Fruit fly (Drosophila melanogaster): ENCODE measurements around the gene CG18787.

Gene CG18787

DNA sequence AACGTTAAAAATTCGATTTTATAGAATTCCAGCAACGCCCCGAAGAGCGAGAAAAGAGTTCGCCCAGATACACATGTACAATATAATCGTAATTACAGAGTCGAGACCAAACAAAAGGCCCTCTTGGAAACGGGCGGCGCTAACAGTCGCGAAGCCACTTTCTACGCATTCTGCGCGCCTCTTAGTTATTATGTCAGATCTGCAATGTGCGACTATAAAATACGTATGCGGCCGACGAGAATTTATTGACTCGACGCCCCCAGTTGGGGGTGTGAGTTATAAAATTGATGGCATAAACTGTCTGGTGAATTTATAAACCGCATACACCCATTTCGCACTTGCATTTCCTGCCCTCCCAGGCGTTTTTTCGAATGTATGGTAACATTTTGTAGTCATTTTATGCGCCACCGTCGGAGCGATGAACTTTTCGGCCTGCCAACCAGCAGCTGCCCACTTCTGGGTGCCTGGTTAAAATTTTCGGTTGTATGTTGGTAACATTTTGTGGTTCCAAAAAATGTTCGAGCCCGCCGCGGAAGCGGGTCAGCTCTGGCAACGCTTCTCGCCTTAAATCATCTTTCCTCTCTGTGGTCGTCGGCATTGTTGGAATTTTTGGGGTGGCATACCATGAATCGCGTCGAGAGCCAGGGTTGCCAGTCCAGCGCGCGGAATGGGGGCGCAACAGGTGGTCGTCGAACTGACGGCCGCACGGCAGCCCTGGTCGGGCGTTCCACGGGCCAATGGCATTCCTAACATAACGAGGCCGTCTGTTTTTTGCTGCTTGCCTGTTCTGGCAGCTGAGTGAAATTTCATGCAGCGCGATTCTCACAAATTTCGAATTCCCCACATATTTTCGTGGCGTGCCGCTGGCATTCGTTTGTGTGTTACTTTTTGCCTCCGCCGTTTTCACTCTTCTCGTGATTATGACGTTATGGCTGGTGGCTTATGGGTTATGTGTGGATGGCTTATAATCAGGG lies 12.8 kb upstream of the CG18787 start (continued):
- TF ChIP-seq CG17359 (tag; optimal IDR thresholded peaks at IDR 0.05) (peak; percentile 73), ro (GFP tag; IDR thresholded peaks at IDR 0.05) (no peak), CG15073 (GFP tag; optimal IDR thresholded peaks at IDR 0.05) (no peak), CG13123 (GFP tag; optimal IDR thresholded peaks at IDR 0.05) (no peak), Side (GFP tag; optimal IDR thresholded peaks at IDR 0.05) (peak; percentile 85), CG17612 (GFP tag; IDR thresholded peaks at IDR 0.05) (no peak), nau (GFP tag; optimal IDR thresholded peaks at IDR 0.05) (no peak), ap (GFP tag; IDR thresholded peaks at IDR 0.05) (no peak), Meics (GFP tag; optimal IDR thresholded peaks at IDR 0.05) (peak; percentile 83), CG7271 (tag; optimal IDR thresholded peaks at IDR 0.05) (peak; percentile 30), gem (tag; optimal IDR thresholded peaks at IDR 0.05) (peak; percentile 65), Abd-B (GFP tag; optimal IDR thresholded peaks at IDR 0.05) (peak; percentile 56), sisA (GFP tag; IDR thresholded peaks at IDR 0.05) (no peak), gsb-n (tag; optimal IDR thresholded peaks at IDR 0.05) (no peak), CG15479 (GFP tag; optimal IDR thresholded peaks at IDR 0.05) (peak; percentile 90), CG30431 (GFP tag; optimal IDR thresholded peaks at IDR 0.05) (peak; percentile 0), ewg (GFP tag; optimal IDR thresholded peaks at IDR 0.05) (peak; percentile 48), Hr39 (optimal IDR thresholded peaks at IDR 0.05) (no peak), CG17829 (tag; optimal IDR thresholded peaks at IDR 0.05) (peak; percentile 98), zen2 (GFP tag; IDR thresholded peaks at IDR 0.05; ENCODE audit: partially characterized antibody) (no peak), slp2 (GFP tag; optimal IDR thresholded peaks at IDR 0.05) (peak; percentile 21), CG33213 (GFP tag; optimal IDR thresholded peaks at IDR 0.05) (peak; percentile 91), ash1 (GFP tag; optimal IDR thresholded peaks at IDR 0.05) (peak; percentile 83), caup (GFP tag; optimal IDR thresholded peaks at IDR 0.05; ENCODE audit: severe bottlenecking) (peak; percentile 81), NFAT (GFP tag; IDR thresholded peaks at IDR 0.05) (no peak), Sry-β (GFP tag; optimal IDR thresholded peaks at IDR 0.05) (peak; percentile 19), CG11560 (tag; IDR thresholded peaks at IDR 0.05) (no peak), Mrtf (GFP tag; IDR thresholded peaks at IDR 0.05) (no peak), scrt (GFP tag; optimal IDR thresholded peaks at IDR 0.05) (no peak), nerfin-1 (tag; optimal IDR thresholded peaks at IDR 0.05) (peak; percentile 100), ERR (GFP tag; optimal IDR thresholded peaks at IDR 0.05) (peak; percentile 87), CG43689 (GFP tag; IDR thresholded peaks at IDR 0.05) (no peak), CkIIα-i1 (GFP tag; IDR thresholded peaks at IDR 0.05) (no peak), shn (GFP tag; optimal IDR thresholded peaks at IDR 0.05) (peak; percentile 87), CG8944 (GFP tag; optimal IDR thresholded peaks at IDR 0.05) (peak; percentile 57), tll (GFP tag; optimal IDR thresholded peaks at IDR 0.05) (peak in 1 of 2 experiments; percentile 98), h (optimal IDR thresholded peaks at IDR 0.05) (no peak), salm (tag; optimal IDR thresholded peaks at IDR 0.05) (peak; percentile 82), zen (tag; optimal IDR thresholded peaks at IDR 0.05) (peak; percentile 31), CG4404 (GFP tag; IDR thresholded peaks at IDR 0.05) (no peak), CG11504 (tag; optimal IDR thresholded peaks at IDR 0.05) (peak; percentile 80), gfzf (GFP tag; optimal IDR thresholded peaks at IDR 0.05) (peak; percentile 15), Camta (GFP tag; optimal IDR thresholded peaks at IDR 0.05) (peak; percentile 25), Gsc (GFP tag; IDR thresholded peaks at IDR 0.05) (no peak), grau (tag; optimal IDR thresholded peaks at IDR 0.05) (peak; percentile 72), MESR4 (GFP tag; optimal IDR thresholded peaks at IDR 0.05) (peak; percentile 4), Mad (GFP tag; optimal IDR thresholded peaks at IDR 0.05) (peak; percentile 80), CG17568 (GFP tag; optimal IDR thresholded peaks at IDR 0.05) (peak; percentile 45), CG18262 (tag; optimal IDR thresholded peaks at IDR 0.05) (peak; percentile 36)

All from whole organism, embryonic.